Worm (Caenorhabditis elegans) whole organism, L4 larva: ENCODE measurements around the gene ZK697.1.

Source experiments
- D1046.2 ChIP-seq: fragments of 200-800 bp; sonication (Bioruptor generic); IDR thresholded peaks from 2 replicates; pipeline ENCODE4 v1.3.6; 2022; ENCODE audit warnings: missing genetic modification characterization, missing compliant biosample characterization
- F26F4.8 ChIP-seq: fragments of 200-800 bp; sonication (Bioruptor generic); conservative IDR thresholded peaks from 2 replicates; pipeline ENCODE4 v1.3.6; 2022; ENCODE audit warnings: missing genetic modification characterization, missing compliant biosample characterization
- F44E2.7 ChIP-seq: fragments of 200-800 bp; sonication (Bioruptor generic); IDR thresholded peaks from 2 replicates; pipeline ENCODE4 v2.1.2; 2022; ENCODE audit warnings: missing genetic modification characterization, missing compliant biosample characterization
- R02D3.7 ChIP-seq: fragments of 150-350 bp; sonication (generic microtip); optimal IDR thresholded peaks from 3 replicates; lab custom pipeline; 2014; ENCODE audit warnings: missing biosample characterization, missing genetic modification characterization
- Y48G9A.11 ChIP-seq: fragments of 200-800 bp; sonication (Bioruptor generic); IDR thresholded peaks from 2 replicates; pipeline ENCODE4 v1.3.6; 2022; ENCODE audit warnings: missing genetic modification reagents, missing genetic modification characterization, missing compliant biosample characterization
- Y75B8A.6 ChIP-seq: fragments of 200-800 bp; sonication (Bioruptor generic); IDR thresholded peaks from 2 replicates; pipeline ENCODE4 v1.3.6; 2022; ENCODE audit warnings: missing genetic modification reagents, missing genetic modification characterization, missing compliant biosample characterization
- ZK337.2 ChIP-seq: fragments of 200-800 bp; sonication (Bioruptor generic); IDR thresholded peaks from 2 replicates; pipeline ENCODE4 v1.3.6; 2022; ENCODE audit warnings: missing genetic modification reagents, missing genetic modification characterization, missing compliant biosample characterization
- ceh-32 ChIP-seq: sonication (generic microtip); optimal IDR thresholded peaks from 2 replicates; lab custom pipeline; 2016; ENCODE audit warnings: mild to moderate bottlenecking, missing genetic modification characterization, missing compliant biosample characterization; ENCODE audit not compliant: poor library complexity
- ceh-44 ChIP-seq: fragments of 200-800 bp; sonication (Bioruptor generic); IDR thresholded peaks from 2 replicates; pipeline ENCODE4 v1.3.6; 2022; ENCODE audit warnings: missing genetic modification reagents, missing genetic modification characterization, missing compliant biosample characterization
- ceh-62 ChIP-seq: sonication (generic microtip); optimal IDR thresholded peaks from 2 replicates; lab custom pipeline; 2017; ENCODE audit warnings: missing biosample characterization, missing genetic modification characterization
- ces-1 ChIP-seq: fragments of 150-350 bp; sonication (generic microtip); optimal IDR thresholded peaks from 4 replicates; lab custom pipeline; 2014; ENCODE audit warnings: missing biosample characterization, missing genetic modification reagents, missing genetic modification characterization
- ctbp-1 ChIP-seq: fragments of 200-800 bp; sonication (Bioruptor generic); IDR thresholded peaks from 2 replicates; pipeline ENCODE4 v1.3.6; 2022; ENCODE audit warnings: missing genetic modification reagents, missing genetic modification characterization, missing compliant biosample characterization
- daf-8 ChIP-seq: fragments of 200-800 bp; sonication (Bioruptor generic); IDR thresholded peaks from 2 replicates; pipeline ENCODE4 v1.3.6; 2022; ENCODE audit warnings: missing genetic modification characterization, missing compliant biosample characterization
- dmd-9 ChIP-seq: fragments of 200-800 bp; sonication (Bioruptor generic); IDR thresholded peaks from 2 replicates; pipeline ENCODE4 v1.3.6; 2022; ENCODE audit warnings: missing genetic modification reagents, missing genetic modification characterization, missing compliant biosample characterization
- egl-43 ChIP-seq: fragments of 200-800 bp; sonication (Bioruptor generic); IDR thresholded peaks from 2 replicates; pipeline ENCODE4 v1.3.6; 2022; ENCODE audit warnings: missing genetic modification reagents, missing genetic modification characterization, missing compliant biosample characterization
- lim-7 ChIP-seq: fragments of 200-800 bp; sonication (Bioruptor generic); IDR thresholded peaks from 2 replicates; pipeline ENCODE4 v1.3.6; 2022; ENCODE audit warnings: missing genetic modification characterization, missing compliant biosample characterization
- lin-29 ChIP-seq: fragments of 200-800 bp; sonication (Bioruptor generic); IDR thresholded peaks from 2 replicates; pipeline ENCODE4 v1.3.6; 2022; ENCODE audit warnings: missing genetic modification reagents, missing genetic modification characterization, missing compliant biosample characterization
- madf-5 ChIP-seq, 2 experiments: fragments of 200-800 bp; sonication (Bioruptor generic); IDR thresholded peaks; 2 replicates each; pipeline ENCODE4 v1.3.6; 2022; ENCODE audit warnings: missing compliant biosample characterization in 2 of 2, missing genetic modification characterization in 2 of 2
- mdt-29 ChIP-seq: fragments of 200-800 bp; sonication (Bioruptor generic); IDR thresholded peaks from 2 replicates; pipeline ENCODE4 v1.3.6; 2022; ENCODE audit warnings: missing genetic modification reagents, missing genetic modification characterization, missing compliant biosample characterization
- nhr-25 ChIP-seq: sonication (generic microtip); optimal IDR thresholded peaks from 2 replicates; lab custom pipeline; 2017; ENCODE audit warnings: missing genetic modification characterization, mild to moderate bottlenecking, missing compliant biosample characterization, antibody characterized with exemption, moderate library complexity, borderline replicate concordance; ENCODE audit not compliant: insufficient read depth
- php-3 ChIP-seq: fragments of 200-800 bp; sonication (Bioruptor generic); IDR thresholded peaks from 2 replicates; pipeline ENCODE4 v1.3.6; 2022; ENCODE audit warnings: missing genetic modification reagents, missing genetic modification characterization, missing compliant biosample characterization
- saeg-2 ChIP-seq: fragments of 200-800 bp; sonication (Bioruptor generic); IDR thresholded peaks from 2 replicates; pipeline ENCODE4 v1.3.6; 2022; ENCODE audit warnings: missing genetic modification reagents, missing genetic modification characterization, missing compliant biosample characterization
- set-16 ChIP-seq: fragments of 200-800 bp; sonication (Bioruptor generic); IDR thresholded peaks from 2 replicates; pipeline ENCODE4 v1.3.6; 2022; ENCODE audit warnings: missing genetic modification reagents, missing genetic modification characterization, missing compliant biosample characterization
- skn-1 ChIP-seq: fragments of 150-350 bp; optimal IDR thresholded peaks from 2 replicates; lab custom pipeline; 2014; ENCODE audit warnings: missing biosample characterization, missing genetic modification characterization
- snpc-1.2 ChIP-seq: fragments of 200-800 bp; sonication (Bioruptor generic); IDR thresholded peaks from 2 replicates; pipeline ENCODE4 v1.3.6; 2022; ENCODE audit warnings: missing genetic modification reagents, missing genetic modification characterization, missing compliant biosample characterization
- spr-1 ChIP-seq: sonication (generic microtip); optimal IDR thresholded peaks from 2 replicates; lab custom pipeline; 2016; ENCODE audit warnings: mild to moderate bottlenecking, missing genetic modification characterization, missing compliant biosample characterization
- tag-97 ChIP-seq: fragments of 200-800 bp; sonication (Bioruptor generic); IDR thresholded peaks from 2 replicates; pipeline ENCODE4 v1.3.6; 2022; ENCODE audit warnings: missing genetic modification characterization, missing compliant biosample characterization
- vab-7 ChIP-seq: fragments of 200-800 bp; sonication (Bioruptor generic); IDR thresholded peaks from 2 replicates; pipeline ENCODE4 v1.3.6; 2022; ENCODE audit warnings: missing genetic modification reagents, missing genetic modification characterization, missing compliant biosample characterization
- zfp-3 ChIP-seq: fragments of 200-800 bp; sonication (Bioruptor generic); conservative IDR thresholded peaks from 2 replicates; pipeline ENCODE4 v1.3.6; 2022; ENCODE audit warnings: missing genetic modification reagents, missing genetic modification characterization, missing compliant biosample characterization
- zip-11 ChIP-seq: fragments of 200-800 bp; sonication (Bioruptor generic); IDR thresholded peaks from 2 replicates; pipeline ENCODE4 v1.3.6; 2022; ENCODE audit warnings: missing genetic modification characterization, missing compliant biosample characterization
- ztf-7 ChIP-seq: fragments of 150-350 bp; optimal IDR thresholded peaks from 2 replicates; lab custom pipeline; 2014; ENCODE audit warnings: missing biosample characterization, missing genetic modification characterization

ZK697.1 gene

ce11 chrV:1712471-1712870 lies 40.1 kb upstream of the ZK697.1 start:
- 0 out of 2 replicates have a peak, but pooled peaks have one; percentile 57 for TF ChIP-seq tag-97 (GFP tag; lab: Robert Waterston, UW)
- 0 out of 4 replicates have a peak, but pooled peaks of 1 of the 2 experiments have one; percentile 51 for TF ChIP-seq madf-5 (GFP tag; IDR thresholded peaks at IDR 0.05; lab: Robert Waterston, UW)
- TF ChIP-seq F26F4.8, result 0 out of 2 replicates have a peak, but pooled peaks have one; percentile 12
- TF ChIP-seq dmd-9 (GFP tag; lab: Robert Waterston, UW), result 0 out of 2 replicates have a peak, but pooled peaks have one; percentile 34
- TF ChIP-seq D1046.2 (GFP tag; lab: Robert Waterston, UW), result peak; percentile 70; the same call in 1 of the 2 replicates

ce11 chrV:1713761-1714160 lies 38.8 kb upstream of the ZK697.1 start:
- TF ChIP-seq ZK337.2 (peak; percentile 6; the same call in 1 of the 2 replicates), F44E2.7 (GFP tag; lab: Robert Waterston, UW) (peak; percentile 92; the same call in 1 of the 2 replicates), lin-29 (GFP tag; lab: Robert Waterston, UW) (peak; percentile 47; the same call in 1 of the 2 replicates), daf-8 (GFP tag; lab: Robert Waterston, UW) (0 out of 2 replicates have a peak, but pooled peaks have one; percentile 28), zfp-3 (GFP tag; lab: Robert Waterston, UW) (0 out of 2 replicates have a peak, but pooled peaks have one; percentile 28), Y75B8A.6 (0 out of 2 replicates have a peak, but pooled peaks have one; percentile 28), saeg-2 (GFP tag; lab: Robert Waterston, UW) (peak; percentile 66), lim-7 (peak; percentile 8; the same call in 1 of the 2 replicates), egl-43 (GFP tag; lab: Robert Waterston, UW) (peak; percentile 84), Y48G9A.11 (peak; percentile 47; the same call in 1 of the 2 replicates), madf-5 (GFP tag; IDR thresholded peaks at IDR 0.05; lab: Robert Waterston, UW) (peak in 1 of 2 experiments; percentile 93; a peak in 2 of 4 replicates), php-3 (GFP tag; lab: Robert Waterston, UW) (peak; percentile 24; the same call in 1 of the 2 replicates), F26F4.8 (peak; percentile 86), mdt-29 (GFP tag; lab: Robert Waterston, UW) (peak; percentile 58; the same call in 1 of the 2 replicates), ceh-44 (GFP tag; lab: Robert Waterston, UW) (0 out of 2 replicates have a peak, but pooled peaks have one; percentile 31), D1046.2 (GFP tag; lab: Robert Waterston, UW) (peak; percentile 26; the same call in 1 of the 2 replicates), tag-97 (GFP tag; lab: Robert Waterston, UW) (0 out of 2 replicates have a peak, but pooled peaks have one; percentile 57)

ce11 chrV:1716892-1717291 lies 35.7 kb upstream of the ZK697.1 start, which contains the start of gene srw-103:
Gene srw-103, plus strand, starts transcription at chrV:1717192.
- TF ChIP-seq zip-11 (GFP tag; lab: Robert Waterston, UW) (no peak), lim-7 (no peak), ctbp-1 (GFP tag; lab: Robert Waterston, UW) (no peak), ztf-7 (no peak), R02D3.7 (tag; lab: Kevin White, UChicago) (no peak), snpc-1.2 (GFP tag; lab: Robert Waterston, UW) (no peak)

ce11 chrV:1718232-1718631 lies 34.4 kb upstream of the ZK697.1 start:
- no peak for TF ChIP-seq lim-7
- TF ChIP-seq ceh-62 (tag; lab: Kevin White, UChicago), result no peak
- no peak for TF ChIP-seq spr-1 (tag; lab: Kevin White, UChicago)
- peak; percentile 5 for TF ChIP-seq ces-1 (GFP tag; lab: Kevin White, UChicago)

ce11 chrV:1719927-1720326 lies 32.7 kb upstream of the ZK697.1 start, which contains the start of gene srw-102:
Gene srw-102, plus strand, starts transcription at chrV:1720227.
- no peak for TF ChIP-seq ces-1 (GFP tag; lab: Kevin White, UChicago)
- TF ChIP-seq set-16, result no peak
- no peak for TF ChIP-seq snpc-1.2 (GFP tag; lab: Robert Waterston, UW)
- TF ChIP-seq nhr-25, result no peak
- TF ChIP-seq lim-7, result no peak
- no peak for TF ChIP-seq ceh-32
- TF ChIP-seq skn-1, result no peak
- TF ChIP-seq vab-7 (GFP tag; lab: Robert Waterston, UW), result no peak
